Worm (Caenorhabditis elegans) whole organism, L3 larva: Measurements from ENCODE around the gene srw-67.

ENCODE experiments used
- aly-2 ChIP-seq: fragments of 150-350 bp; optimal IDR thresholded peaks from 2 replicates; lab custom pipeline; 2014; ENCODE audit warnings: missing biosample characterization, missing genetic modification characterization
- ama-1 ChIP-seq: fragments of 150-350 bp; optimal IDR thresholded peaks from 2 replicates; lab custom pipeline; 2018
- ceh-16 ChIP-seq: sonication (generic microtip); optimal IDR thresholded peaks from 2 replicates; lab custom pipeline; 2017; ENCODE audit warnings: missing biosample characterization, missing genetic modification characterization
- ceh-28 ChIP-seq: fragments of 150-350 bp; optimal IDR thresholded peaks from 2 replicates; lab custom pipeline; 2014; ENCODE audit warnings: missing biosample characterization, missing genetic modification reagents, missing genetic modification characterization
- ceh-82 ChIP-seq: fragments of 150-350 bp; optimal IDR thresholded peaks from 2 replicates; lab custom pipeline; 2014; ENCODE audit warnings: missing biosample characterization, missing genetic modification characterization
- ceh-9 ChIP-seq: sonication (generic microtip); optimal IDR thresholded peaks from 2 replicates; lab custom pipeline; 2018; ENCODE audit warnings: missing biosample characterization, missing genetic modification characterization
- daf-12 ChIP-seq: fragments of 150-350 bp; optimal IDR thresholded peaks from 2 replicates; lab custom pipeline; 2014; ENCODE audit warnings: missing biosample characterization, missing genetic modification reagents, missing genetic modification characterization
- egl-27 ChIP-seq: sonication (generic microtip); optimal IDR thresholded peaks from 4 replicates; lab custom pipeline; 2017; ENCODE audit warnings: missing biosample characterization, missing genetic modification reagents, missing genetic modification characterization
- egl-5 ChIP-seq: fragments of 150-350 bp; optimal IDR thresholded peaks from 2 replicates; lab custom pipeline; 2017; ENCODE audit warnings: missing biosample characterization, missing genetic modification reagents, missing genetic modification characterization, inconsistent platforms
- elt-1 ChIP-seq: fragments of 150-350 bp; optimal IDR thresholded peaks from 2 replicates; lab custom pipeline; 2014; ENCODE audit warnings: missing biosample characterization, missing genetic modification characterization
- elt-3 ChIP-seq, 3 experiments: fragments of 150-350 bp in 1 of 3; sonication (generic microtip) in 2 of 3; optimal IDR thresholded peaks; 2 replicates in 2 of 3; 4 replicates in 1 of 3; lab custom pipeline; 2014 to 2017; ENCODE audit warnings: missing biosample characterization in 3 of 3, missing genetic modification characterization in 3 of 3
- eor-1 ChIP-seq, 2 experiments: fragments of 150-350 bp; optimal IDR thresholded peaks; 2 replicates each; lab custom pipeline; 2014 to 2018; ENCODE audit warnings: missing biosample characterization in 2 of 2, missing genetic modification characterization in 2 of 2
- fkh-10 ChIP-seq: sonication (generic microtip); optimal IDR thresholded peaks from 2 replicates; lab custom pipeline; 2017; ENCODE audit warnings: missing biosample characterization, missing genetic modification reagents, missing genetic modification characterization
- lin-39 ChIP-seq: fragments of 150-350 bp; optimal IDR thresholded peaks from 2 replicates; lab custom pipeline; 2018; ENCODE audit warnings: missing biosample characterization, missing genetic modification reagents, missing genetic modification characterization
- lsy-12 ChIP-seq: sonication (generic microtip); optimal IDR thresholded peaks from 2 replicates; lab custom pipeline; 2016; ENCODE audit warnings: mild to moderate bottlenecking, missing genetic modification characterization, missing compliant biosample characterization
- nfya-1 ChIP-seq: sonication (generic microtip); optimal IDR thresholded peaks from 2 replicates; lab custom pipeline; 2017; ENCODE audit warnings: missing genetic modification characterization, mild to moderate bottlenecking, missing compliant biosample characterization, antibody characterized with exemption, moderate library complexity; ENCODE audit not compliant: insufficient read depth
- nhr-11 ChIP-seq: fragments of 150-350 bp; optimal IDR thresholded peaks from 2 replicates; lab custom pipeline; 2014; ENCODE audit warnings: missing biosample characterization, missing genetic modification characterization
- nhr-12 ChIP-seq: fragments of 150-350 bp; optimal IDR thresholded peaks from 2 replicates; lab custom pipeline; 2014; ENCODE audit warnings: missing biosample characterization, missing genetic modification characterization
- nhr-23 ChIP-seq: fragments of 150-350 bp; optimal IDR thresholded peaks from 2 replicates; lab custom pipeline; 2014; ENCODE audit warnings: missing biosample characterization, missing genetic modification reagents, missing genetic modification characterization
- nhr-237 ChIP-seq: fragments of 150-350 bp; optimal IDR thresholded peaks from 2 replicates; lab custom pipeline; 2014; ENCODE audit warnings: missing biosample characterization, missing genetic modification characterization
- nhr-25 ChIP-seq: sonication (generic microtip); optimal IDR thresholded peaks from 2 replicates; lab custom pipeline; 2017; ENCODE audit warnings: missing biosample characterization, missing genetic modification characterization
- nhr-67 ChIP-seq: fragments of 150-350 bp; optimal IDR thresholded peaks from 2 replicates; lab custom pipeline; 2014; ENCODE audit warnings: missing biosample characterization, missing genetic modification characterization
- nhr-76 ChIP-seq: fragments of 150-350 bp; sonication (generic microtip); optimal IDR thresholded peaks from 5 replicates; lab custom pipeline; 2014; ENCODE audit warnings: missing biosample characterization, missing genetic modification characterization
- nhr-77 ChIP-seq: fragments of 150-350 bp; optimal IDR thresholded peaks from 2 replicates; lab custom pipeline; 2014; ENCODE audit warnings: missing biosample characterization, missing genetic modification characterization
- pha-4 ChIP-seq: fragments of 150-350 bp; optimal IDR thresholded peaks from 2 replicates; lab custom pipeline; 2014; ENCODE audit warnings: missing biosample characterization, missing genetic modification reagents, missing genetic modification characterization
- pqm-1 ChIP-seq: fragments of 150-350 bp; optimal IDR thresholded peaks from 2 replicates; lab custom pipeline; 2017; ENCODE audit warnings: missing biosample characterization, missing genetic modification characterization, inconsistent platforms
- sea-2 ChIP-seq: fragments of 150-350 bp; sonication (generic microtip); optimal IDR thresholded peaks from 4 replicates; lab custom pipeline; 2014; ENCODE audit warnings: missing biosample characterization, missing genetic modification reagents, missing genetic modification characterization
- skn-1 ChIP-seq: fragments of 150-350 bp; optimal IDR thresholded peaks from 2 replicates; lab custom pipeline; 2014; ENCODE audit warnings: missing biosample characterization, missing genetic modification characterization
- snpc-4 ChIP-seq: fragments of 150-350 bp; optimal IDR thresholded peaks from 2 replicates; lab custom pipeline; 2014; ENCODE audit warnings: missing biosample characterization, missing genetic modification characterization
- tbx-2 ChIP-seq: sonication (generic microtip); optimal IDR thresholded peaks from 2 replicates; lab custom pipeline; 2016; ENCODE audit warnings: mild to moderate bottlenecking, missing genetic modification characterization, missing compliant biosample characterization
- unc-39 ChIP-seq: sonication (generic microtip); optimal IDR thresholded peaks from 4 replicates; lab custom pipeline; 2017; ENCODE audit warnings: missing biosample characterization, missing genetic modification characterization
- unc-62 ChIP-seq: fragments of 150-350 bp; sonication (generic microtip); optimal IDR thresholded peaks from 4 replicates; lab custom pipeline; 2014; ENCODE audit warnings: missing biosample characterization, missing genetic modification reagents, missing genetic modification characterization
- zag-1 ChIP-seq: fragments of 150-350 bp; optimal IDR thresholded peaks from 2 replicates; lab custom pipeline; 2014; ENCODE audit warnings: missing biosample characterization, missing genetic modification characterization
- ztf-11 ChIP-seq: fragments of 150-350 bp; optimal IDR thresholded peaks from 2 replicates; lab custom pipeline; 2014; ENCODE audit warnings: missing biosample characterization, missing genetic modification characterization
- ztf-4 ChIP-seq: fragments of 150-350 bp; optimal IDR thresholded peaks from 2 replicates; lab custom pipeline; 2014; ENCODE audit warnings: missing biosample characterization, missing genetic modification characterization

The srw-67 gene

DNA sequence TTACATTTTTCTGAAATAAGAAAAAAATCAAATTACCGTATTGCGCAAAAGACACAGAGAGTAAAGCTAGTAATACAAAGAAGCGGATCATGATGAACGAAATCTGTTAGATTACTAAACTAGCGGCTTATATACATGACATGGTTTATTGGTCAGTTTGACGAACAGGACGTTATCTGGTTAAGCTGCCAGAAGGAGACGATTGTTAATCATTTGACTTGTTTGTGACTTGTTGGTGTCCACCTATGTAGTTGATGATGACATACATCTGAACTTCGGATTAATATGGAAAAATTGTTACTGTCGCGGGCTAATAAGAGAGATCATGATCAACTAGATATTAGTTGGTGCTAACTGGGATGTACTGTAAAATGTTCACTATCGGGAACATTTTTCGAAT, 17.4 kb upstream of the srw-67 start, which contains the start of gene cnc-9:
Gene cnc-9, minus strand, starts transcription at position 101 of the 400 bp plus-strand sequence.
- TF ChIP-seq unc-62 (no peak), egl-5 (tag; lab: Kevin White, UChicago) (no peak), nfya-1 (tag; lab: Kevin White, UChicago) (no peak), egl-27 (tag; lab: Kevin White, UChicago) (no peak), fkh-10 (GFP tag; lab: Kevin White, UChicago) (no peak), nhr-76 (tag; lab: Kevin White, UChicago) (no peak), nhr-23 (tag; lab: Kevin White, UChicago) (no peak), nhr-237 (tag; lab: Kevin White, UChicago) (no peak), aly-2 (tag; lab: Kevin White, UChicago) (no peak), snpc-4 (tag; lab: Kevin White, UChicago) (no peak), ceh-9 (tag; lab: Kevin White, UChicago) (no peak), elt-1 (tag; lab: Kevin White, UChicago) (no peak), ceh-82 (tag; lab: Kevin White, UChicago) (no peak), tbx-2 (tag; lab: Kevin White, UChicago) (no peak), eor-1 (tag; optimal IDR thresholded peaks at IDR 0.05; lab: Kevin White, UChicago) (no peak), lsy-12 (tag; lab: Kevin White, UChicago) (no peak), nhr-11 (tag; lab: Kevin White, UChicago) (no peak), zag-1 (tag; lab: Kevin White, UChicago) (no peak)

DNA sequence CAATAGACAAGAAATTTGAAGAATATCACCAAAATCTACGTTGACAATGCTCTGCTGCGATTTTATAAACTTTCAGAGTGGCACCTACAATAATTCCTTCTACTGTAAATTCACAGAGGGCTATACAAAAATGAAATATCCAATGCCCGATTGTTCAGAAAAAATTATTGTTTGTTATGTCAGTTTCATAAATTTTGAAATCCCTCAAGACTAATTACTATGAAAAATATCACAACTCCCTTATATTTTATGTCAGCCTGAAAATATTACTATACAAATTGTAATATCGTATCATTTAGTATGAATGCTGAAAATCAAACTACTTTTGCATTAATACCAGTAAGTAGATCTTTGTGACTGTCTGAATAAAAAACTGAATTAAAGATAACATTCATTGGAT, 16.9 kb upstream of the srw-67 start, which contains the start of gene srx-60:
Gene srx-60, plus strand, starts transcription at position 301 of the 400 bp plus-strand sequence.
- TF ChIP-seq nfya-1 (tag; lab: Kevin White, UChicago) = no peak
- no peak for TF ChIP-seq ama-1 (lab: Kevin White, UChicago)
- no peak for TF ChIP-seq ceh-28 (tag; lab: Kevin White, UChicago)
- TF ChIP-seq egl-27 (tag; lab: Kevin White, UChicago) = no peak
- TF ChIP-seq tbx-2 (tag; lab: Kevin White, UChicago) = no peak
- no peak for TF ChIP-seq nhr-237 (tag; lab: Kevin White, UChicago)
- no peak for TF ChIP-seq nhr-12 (tag; lab: Kevin White, UChicago)
- no peak for TF ChIP-seq ztf-4
- TF ChIP-seq sea-2 = no peak
- no peak for TF ChIP-seq lsy-12 (tag; lab: Kevin White, UChicago)
- no peak for TF ChIP-seq nhr-25
- no peak for TF ChIP-seq snpc-4 (tag; lab: Kevin White, UChicago)
- no peak for TF ChIP-seq nhr-77 (tag; lab: Kevin White, UChicago)
- TF ChIP-seq nhr-67 (tag; lab: Kevin White, UChicago) = no peak
- TF ChIP-seq eor-1 (tag; optimal IDR thresholded peaks at IDR 0.05; lab: Kevin White, UChicago) = no peak
- TF ChIP-seq ceh-16 (tag; lab: Kevin White, UChicago) = no peak
- TF ChIP-seq ceh-82 (tag; lab: Kevin White, UChicago) = no peak

DNA sequence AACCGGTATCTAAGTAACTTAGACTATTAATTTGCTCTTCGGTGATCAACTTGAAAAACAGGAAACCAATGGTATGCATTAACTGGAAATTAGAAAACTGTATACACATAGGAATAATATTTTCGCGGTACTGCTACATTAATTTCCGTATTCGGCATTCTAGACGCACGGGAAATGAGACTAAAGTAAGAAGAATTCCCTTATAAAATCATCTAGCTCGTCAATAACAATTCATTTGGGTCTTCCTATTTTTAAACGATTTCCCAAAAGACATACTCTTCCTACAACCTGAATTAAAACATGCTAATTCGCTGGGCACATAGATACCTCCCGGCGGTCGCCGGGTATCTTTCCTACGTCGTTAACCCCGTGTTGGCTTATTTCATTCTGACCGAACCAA, 15.1 kb upstream of the srw-67 start, which contains the start of gene srj-13:
Gene srj-13, plus strand, starts transcription at position 301 of the 400 bp plus-strand sequence.
- TF ChIP-seq egl-27 (tag; lab: Kevin White, UChicago) (no peak), snpc-4 (tag; lab: Kevin White, UChicago) (no peak), tbx-2 (tag; lab: Kevin White, UChicago) (no peak), ztf-11 (tag; lab: Kevin White, UChicago) (no peak), ceh-82 (tag; lab: Kevin White, UChicago) (no peak), daf-12 (tag; lab: Kevin White, UChicago) (no peak), unc-39 (tag; lab: Kevin White, UChicago) (no peak), elt-3 (tag; optimal IDR thresholded peaks at IDR 0.05; lab: Kevin White, UChicago) (no peak)

DNA sequence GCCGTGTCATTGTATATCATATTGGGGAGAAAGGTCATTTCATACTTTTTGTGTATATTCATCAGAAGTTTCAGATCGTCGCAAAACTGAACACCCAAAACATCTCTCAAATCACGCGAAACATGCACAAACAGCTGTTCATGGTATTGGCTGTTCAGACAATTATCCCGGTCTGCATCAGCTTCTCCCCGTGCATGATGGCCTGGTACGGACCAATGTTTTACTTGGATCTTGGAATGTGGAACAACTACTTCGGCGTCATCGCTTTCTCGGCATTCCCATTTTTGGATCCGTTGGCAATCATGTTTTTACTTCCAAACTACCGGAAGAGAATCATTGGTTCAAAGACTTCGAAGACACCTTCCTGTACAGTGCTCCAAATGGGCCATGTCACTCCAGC, 14.0 kb upstream of the srw-67 start:
- TF ChIP-seq lin-39 (tag; lab: Kevin White, UChicago) (no peak), elt-3 (tag; optimal IDR thresholded peaks at IDR 0.05; lab: Kevin White, UChicago) (no peak), pha-4 (tag; lab: Kevin White, UChicago) (no peak), nfya-1 (tag; lab: Kevin White, UChicago) (no peak), nhr-67 (tag; lab: Kevin White, UChicago) (no peak), nhr-12 (tag; lab: Kevin White, UChicago) (no peak), pqm-1 (no peak), ceh-16 (tag; lab: Kevin White, UChicago) (no peak), skn-1 (tag; lab: Kevin White, UChicago) (no peak)
- TF ChIP-seq, all 47 proteins: peak for 0
